Fruit fly (Drosophila melanogaster): ENCODE results near the gene DIP-theta.

DNA sequence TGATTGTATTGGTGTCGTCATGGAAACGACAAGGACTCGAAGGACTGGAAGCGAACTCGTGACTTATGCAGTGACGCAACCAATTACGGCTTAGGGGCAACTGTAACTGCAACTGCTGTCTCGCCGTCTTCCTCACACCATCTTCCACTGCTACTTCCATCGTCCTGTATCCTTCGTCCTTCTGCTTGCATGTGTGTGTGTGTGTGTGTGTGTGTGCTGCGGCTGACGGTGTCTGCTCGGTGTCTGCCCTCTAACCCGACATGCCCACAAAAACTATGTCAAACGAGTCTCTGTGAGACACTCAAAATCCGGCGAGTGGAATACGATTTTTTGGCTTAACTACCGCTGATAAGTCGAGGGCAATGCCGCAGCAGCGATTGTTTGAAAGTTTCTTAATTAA lies 64.5 kb downstream of the DIP-theta start:
- TF ChIP-seq D1 (tag; optimal IDR thresholded peaks at IDR 0.05) (no peak), CG4496 (GFP tag; IDR thresholded peaks at IDR 0.05) (no peak), CG17806 (tag; optimal IDR thresholded peaks at IDR 0.05) (no peak), gl (tag; optimal IDR thresholded peaks at IDR 0.05) (no peak), Ets98B (GFP tag; IDR thresholded peaks at IDR 0.05) (no peak), CG9948 (tag; optimal IDR thresholded peaks at IDR 0.05) (no peak), Pif1B (GFP tag; optimal IDR thresholded peaks at IDR 0.05) (no peak), EcR (GFP tag; optimal IDR thresholded peaks at IDR 0.05) (no peak), Snoo (tag; optimal IDR thresholded peaks at IDR 0.05) (no peak), CG15710 (tag; optimal IDR thresholded peaks at IDR 0.05) (no peak)
